Fruit fly (Drosophila melanogaster) whole organism, adult: ENCODE data around the gene Aplip1.
"Not testable (repeated sequence)": the region's sequence is repeated elsewhere in the genome, so short reads cannot be mapped to it uniquely, and the experiment has no call there.

Source experiments
- CG11617 ChIP-seq: fragments of 200-800 bp; sonication (Bioruptor generic); optimal IDR thresholded peaks from 2 replicates; lab custom pipeline; 2017; ENCODE audit warnings: mild to moderate bottlenecking, missing biosample characterization, missing genetic modification reagents, missing genetic modification characterization
- CG12768 ChIP-seq: fragments of 200-800 bp; sonication (Bioruptor generic); optimal IDR thresholded peaks from 2 replicates; lab custom pipeline; 2017; ENCODE audit warnings: missing biosample characterization, missing genetic modification characterization, mild to moderate bottlenecking, moderate library complexity, missing genetic modification reagents
- CG14711 ChIP-seq: fragments of 200-800 bp; sonication (Bioruptor generic); optimal IDR thresholded peaks from 2 replicates; lab custom pipeline; 2018; ENCODE audit warnings: missing biosample characterization, mild to moderate bottlenecking, missing genetic modification characterization, moderate library complexity
- CG1620 ChIP-seq: fragments of 200-800 bp; sonication (Bioruptor generic); optimal IDR thresholded peaks from 2 replicates; lab custom pipeline; 2016; ENCODE audit warnings: missing biosample characterization, missing genetic modification characterization
- CG33017 ChIP-seq: fragments of 200-800 bp; sonication (Bioruptor generic); optimal IDR thresholded peaks from 2 replicates; lab custom pipeline; 2018; ENCODE audit warnings: missing biosample characterization, mild to moderate bottlenecking, missing genetic modification characterization, moderate library complexity
- CG5204 ChIP-seq: fragments of 200-800 bp; sonication (Bioruptor generic); optimal IDR thresholded peaks from 2 replicates; lab custom pipeline; 2016; ENCODE audit warnings: missing biosample characterization, missing genetic modification characterization
- CG7045 ChIP-seq: fragments of 200-800 bp; sonication (Bioruptor generic); optimal IDR thresholded peaks from 2 replicates; lab custom pipeline; 2017; ENCODE audit warnings: missing biosample characterization, mild to moderate bottlenecking, missing genetic modification characterization
- CG7101 ChIP-seq: fragments of 200-800 bp; sonication (Bioruptor generic); optimal IDR thresholded peaks from 2 replicates; lab custom pipeline; 2018; ENCODE audit warnings: missing biosample characterization, mild to moderate bottlenecking, missing genetic modification characterization, moderate library complexity
- Clk ChIP-seq: fragments of 200-800 bp; sonication (Bioruptor generic); optimal IDR thresholded peaks from 2 replicates; lab custom pipeline; 2017; ENCODE audit warnings: missing biosample characterization, missing genetic modification characterization
- Crg-1 ChIP-seq: fragments of 200-800 bp; sonication (Bioruptor generic); optimal IDR thresholded peaks from 2 replicates; lab custom pipeline; 2016; ENCODE audit warnings: missing biosample characterization, missing genetic modification characterization
- Hr96 ChIP-seq: fragments of 200-800 bp; sonication (Bioruptor generic); optimal IDR thresholded peaks from 2 replicates; lab custom pipeline; 2016; ENCODE audit warnings: missing biosample characterization, missing genetic modification characterization
- Mnt ChIP-seq: fragments of 200-800 bp; sonication (Bioruptor generic); optimal IDR thresholded peaks from 2 replicates; lab custom pipeline; 2016; ENCODE audit warnings: missing biosample characterization, mild to moderate bottlenecking, missing genetic modification characterization
- bab1 ChIP-seq: fragments of 200-800 bp; sonication (Bioruptor generic); optimal IDR thresholded peaks from 3 replicates; lab custom pipeline; 2019; ENCODE audit warnings: missing biosample characterization, mild to moderate bottlenecking, missing genetic modification characterization, moderate library complexity
- cic ChIP-seq: fragments of 200-800 bp; sonication (Bioruptor generic); optimal IDR thresholded peaks from 2 replicates; lab custom pipeline; 2017; ENCODE audit warnings: missing biosample characterization, mild to moderate bottlenecking, missing genetic modification characterization, moderate library complexity
- cnc ChIP-seq, 2 experiments: fragments of >200 bp; optimal IDR thresholded peaks; 2 replicates each; lab custom pipeline; 2017
- kay ChIP-seq: fragments of 200-800 bp; sonication (Bioruptor generic); peaks from one replicate; lab custom pipeline; 2016; ENCODE audit warnings: missing biosample characterization, missing genetic modification characterization, borderline replicate concordance
- ovo ChIP-seq: fragments of 200-800 bp; sonication (Bioruptor generic); optimal IDR thresholded peaks from 2 replicates; lab custom pipeline; 2016; ENCODE audit warnings: missing biosample characterization, missing genetic modification characterization
- pad ChIP-seq: fragments of 200-800 bp; sonication (Bioruptor generic); optimal IDR thresholded peaks from 3 replicates; lab custom pipeline; 2017; ENCODE audit warnings: missing biosample characterization, missing genetic modification characterization, mild to moderate bottlenecking, moderate library complexity, missing genetic modification reagents
- tj ChIP-seq: fragments of 200-800 bp; sonication (Bioruptor generic); optimal IDR thresholded peaks from 3 replicates; lab custom pipeline; 2017; ENCODE audit warnings: missing biosample characterization, mild to moderate bottlenecking, missing genetic modification characterization, moderate library complexity
- toe ChIP-seq: fragments of 200-800 bp; sonication (Bioruptor generic); optimal IDR thresholded peaks from 2 replicates; lab custom pipeline; 2016; ENCODE audit warnings: missing biosample characterization, missing genetic modification characterization

Aplip1 gene

DNA sequence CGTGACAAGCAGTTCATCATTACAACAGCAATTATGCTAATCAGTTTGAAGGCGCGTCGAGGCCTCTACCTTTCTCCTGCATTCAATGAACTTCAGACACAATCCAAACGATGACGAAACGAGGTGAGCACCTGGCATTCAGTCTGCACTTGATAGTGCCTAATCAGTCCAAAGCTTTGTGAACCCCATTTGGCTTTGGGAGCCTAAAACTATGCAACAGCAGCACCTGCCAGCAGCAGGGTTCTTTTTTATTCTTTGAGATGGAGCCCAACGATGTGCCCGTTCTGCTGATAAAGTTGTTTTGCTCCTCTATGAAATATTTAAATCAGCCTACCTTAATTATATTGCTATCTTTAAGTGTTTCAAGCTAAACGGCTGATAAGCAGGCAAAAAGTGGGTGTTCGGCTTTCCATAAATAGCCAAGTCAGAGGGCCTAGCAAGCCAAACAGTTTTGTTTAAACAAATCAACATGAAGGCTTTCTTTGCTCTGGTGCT is 31.2 kb downstream of the Aplip1 start, which contains the start of gene LysS:
LysS (plus strand) TSS at position 445 of the 495 bp plus-strand sequence.
- no peak for TF ChIP-seq Clk
- no peak for TF ChIP-seq kay
- TF ChIP-seq CG7101 (tag; lab: Kevin White, UChicago) = no peak
- TF ChIP-seq pad (GFP tag; lab: Kevin White, UChicago) = no peak
- no peak for TF ChIP-seq toe (GFP tag; lab: Kevin White, UChicago)
- TF ChIP-seq Mnt = no peak
- no peak for TF ChIP-seq cic
- TF ChIP-seq CG7045 (GFP tag; lab: Kevin White, UChicago) = no peak
- no peak for TF ChIP-seq cnc (optimal IDR thresholded peaks at IDR 0.05; lab: Kevin White, UChicago)
- TF ChIP-seq Crg-1 = no peak
- no peak for TF ChIP-seq ovo (GFP tag; lab: Kevin White, UChicago)
- TF ChIP-seq CG12768 = no peak
- no peak for TF ChIP-seq bab1 (GFP tag; lab: Kevin White, UChicago)
- TF ChIP-seq CG5204 (GFP tag; lab: Kevin White, UChicago) = no peak
- no peak for TF ChIP-seq CG14711 (tag; lab: Kevin White, UChicago)
- TF ChIP-seq tj (GFP tag; lab: Kevin White, UChicago) = no peak
- TF ChIP-seq CG11617 (GFP tag; lab: Kevin White, UChicago) = no peak
- no peak for TF ChIP-seq Hr96 (GFP tag; lab: Kevin White, UChicago)
- no peak for TF ChIP-seq CG1620 (GFP tag; lab: Kevin White, UChicago)
- no peak for TF ChIP-seq CG33017 (tag; lab: Kevin White, UChicago)

- TF ChIP-seq tj (GFP tag; lab: Kevin White, UChicago) = no peak
- TF ChIP-seq pad (GFP tag; lab: Kevin White, UChicago) = no peak
- no peak for TF ChIP-seq bab1 (GFP tag; lab: Kevin White, UChicago)
- TF ChIP-seq CG33017 (tag; lab: Kevin White, UChicago) = no peak
- TF ChIP-seq CG1620 (GFP tag; lab: Kevin White, UChicago) = no peak
- no peak for TF ChIP-seq cic
- no peak for TF ChIP-seq Hr96 (GFP tag; lab: Kevin White, UChicago)
- no peak for TF ChIP-seq CG7101 (tag; lab: Kevin White, UChicago)
- no peak for TF ChIP-seq CG5204 (GFP tag; lab: Kevin White, UChicago)
- no peak for TF ChIP-seq ovo (GFP tag; lab: Kevin White, UChicago)
- TF ChIP-seq cnc (optimal IDR thresholded peaks at IDR 0.05; lab: Kevin White, UChicago) = no peak
- TF ChIP-seq Mnt = no peak
- no peak for TF ChIP-seq CG14711 (tag; lab: Kevin White, UChicago)
Measured at dm6 chr3L:1232582-1232981, 36.5 kb downstream of the Aplip1 start, which contains the start of gene CG33965. CG33965 (plus strand) TSS chr3L:1232882.

- TF ChIP-seq Crg-1 (no peak), cic (no peak), ovo (GFP tag; lab: Kevin White, UChicago) (no peak), kay (no peak), cnc (optimal IDR thresholded peaks at IDR 0.05; lab: Kevin White, UChicago) (no peak), CG7101 (tag; lab: Kevin White, UChicago) (no peak), Hr96 (GFP tag; lab: Kevin White, UChicago) (no peak), tj (GFP tag; lab: Kevin White, UChicago) (no peak)
Measured at dm6 chr3L:1233830-1234229, 37.7 kb downstream of the Aplip1 start, which contains the start of gene CG33966. CG33966 (plus strand) TSS chr3L:1234130.

DNA sequence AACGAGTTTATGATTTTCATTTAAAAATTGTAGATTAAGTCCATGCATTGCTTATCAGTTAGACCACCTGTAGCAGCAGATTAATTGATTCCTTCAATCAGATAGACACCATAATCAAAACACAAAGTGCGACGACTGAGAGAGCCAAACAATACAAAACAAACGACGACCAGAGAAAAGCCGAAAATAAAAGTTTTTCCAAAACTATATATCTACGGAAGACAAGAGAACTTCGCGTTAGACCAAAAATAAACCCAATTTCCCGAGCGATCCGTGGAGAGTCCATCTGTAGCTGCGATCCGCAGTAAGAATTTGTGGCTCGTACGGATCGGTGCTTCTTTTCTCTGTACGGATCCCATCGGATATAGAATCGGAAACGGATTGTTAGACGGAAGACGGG is 39.3 kb downstream of the Aplip1 start, which contains the start of gene galene:
galene (plus strand) TSS at position 301 of the 400 bp plus-strand sequence.
- TF ChIP-seq cnc (optimal IDR thresholded peaks at IDR 0.05; lab: Kevin White, UChicago) = no peak
- no peak for TF ChIP-seq CG14711 (tag; lab: Kevin White, UChicago)
- TF ChIP-seq toe (GFP tag; lab: Kevin White, UChicago) = no peak
- TF ChIP-seq CG12768 = no peak
- TF ChIP-seq CG7045 (GFP tag; lab: Kevin White, UChicago) = no peak
- TF ChIP-seq Mnt = no peak
- no peak for TF ChIP-seq CG33017 (tag; lab: Kevin White, UChicago)
- TF ChIP-seq cic = no peak
- no peak for TF ChIP-seq kay
- TF ChIP-seq CG11617 (GFP tag; lab: Kevin White, UChicago) = no peak
- TF ChIP-seq Clk = no peak
- TF ChIP-seq Hr96 (GFP tag; lab: Kevin White, UChicago) = no peak
- TF ChIP-seq ovo (GFP tag; lab: Kevin White, UChicago) = no peak
- no peak for TF ChIP-seq CG1620 (GFP tag; lab: Kevin White, UChicago)
- TF ChIP-seq tj (GFP tag; lab: Kevin White, UChicago) = no peak

DNA sequence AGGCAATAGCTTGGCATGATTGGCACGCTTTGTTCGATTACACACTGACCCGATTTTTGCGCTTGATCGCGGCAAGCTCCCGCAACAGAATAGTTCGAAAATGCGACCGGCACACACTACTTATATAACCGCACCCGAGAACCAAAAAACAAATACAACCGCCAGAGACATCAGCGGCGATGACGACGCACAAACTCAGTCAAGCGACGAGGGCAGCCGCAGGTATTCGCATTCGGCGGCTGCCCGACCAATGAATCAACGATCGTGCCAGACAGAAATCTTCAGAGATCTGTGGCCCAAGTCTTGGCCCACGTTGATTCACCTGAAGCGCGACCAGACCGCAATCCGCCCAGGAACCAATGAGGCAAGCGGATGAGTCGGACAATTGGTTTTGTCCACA is 42.1 kb downstream of the Aplip1 start, which contains the start of gene CG9192:
CG9192 (minus strand) TSS at position 101 of the 400 bp plus-strand sequence.
- no peak for TF ChIP-seq kay
- TF ChIP-seq Mnt = no peak
- TF ChIP-seq pad (GFP tag; lab: Kevin White, UChicago) = no peak
- TF ChIP-seq ovo (GFP tag; lab: Kevin White, UChicago) = no peak
- TF ChIP-seq Hr96 (GFP tag; lab: Kevin White, UChicago) = no peak
- no peak for TF ChIP-seq CG5204 (GFP tag; lab: Kevin White, UChicago)
- TF ChIP-seq CG7045 (GFP tag; lab: Kevin White, UChicago) = no peak
- TF ChIP-seq cic = no peak
- no peak for TF ChIP-seq bab1 (GFP tag; lab: Kevin White, UChicago)
- TF ChIP-seq CG12768 = no peak
- TF ChIP-seq CG11617 (GFP tag; lab: Kevin White, UChicago) = no peak

- not testable (repeated sequence) for TF ChIP-seq CG7101 (tag; lab: Kevin White, UChicago); CG5204 (GFP tag; lab: Kevin White, UChicago); ovo (GFP tag; lab: Kevin White, UChicago)
Measured at dm6 chr3L:1245810-1246209, 49.7 kb downstream of the Aplip1 start, which contains the start of gene Klp61F. Klp61F (minus strand) TSS chr3L:1245910.
